Worm (Caenorhabditis elegans): Measurements from ENCODE around the gene mfsd-11.

The mfsd-11 gene

DNA sequence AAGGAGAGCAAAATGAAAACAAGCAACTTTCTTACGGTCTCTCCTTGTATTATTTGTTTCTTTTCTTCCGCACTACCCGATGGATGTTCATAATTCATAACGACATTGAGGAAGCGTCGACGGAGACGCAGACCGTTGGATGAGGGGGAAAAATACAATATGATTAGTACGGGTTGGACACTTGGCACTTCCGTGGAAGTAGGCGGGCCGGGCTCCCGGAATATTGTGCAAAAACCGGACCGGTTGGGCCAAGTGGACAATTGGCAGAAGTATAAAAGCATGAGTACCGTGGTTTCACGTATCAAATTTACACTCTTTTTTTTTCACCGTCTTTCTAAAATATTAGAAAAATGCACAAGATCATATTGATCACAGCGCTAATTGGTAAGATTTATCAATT is 11.3 kb downstream of the mfsd-11 start, which contains the start of gene M153.3:
Gene M153.3, plus strand, starts transcription at position 301 of the 400 bp plus-strand sequence.
- TF ChIP-seq ets-4 (tag; optimal IDR thresholded peaks at IDR 0.05) (peak; percentile 36), gmeb-2 (tag; optimal IDR thresholded peaks at IDR 0.05) (no peak)

- TF ChIP-seq ceh-24 (tag; optimal IDR thresholded peaks at IDR 0.05) (no peak), fkh-6 (tag; optimal IDR thresholded peaks at IDR 0.05) (no peak), ceh-45 (GFP tag; IDR thresholded peaks at IDR 0.05) (no peak), ceh-14 (tag; optimal IDR thresholded peaks at IDR 0.05) (no peak), sox-2 (GFP tag; IDR thresholded peaks at IDR 0.05) (no peak), hlh-30 (tag; optimal IDR thresholded peaks at IDR 0.05; ENCODE audit: insufficient read depth) (no peak), nhr-11 (tag; optimal IDR thresholded peaks at IDR 0.05) (no peak), unc-55 (GFP tag; optimal IDR thresholded peaks at IDR 0.05) (no peak), pqm-1 (tag; optimal IDR thresholded peaks at IDR 0.05) (no peak), T23F11.4 (GFP tag; optimal IDR thresholded peaks at IDR 0.05) (no peak), ref-2 (tag; optimal IDR thresholded peaks at IDR 0.05) (no peak), tbx-7 (tag; optimal IDR thresholded peaks at IDR 0.05) (no peak), nhr-232 (tag; optimal IDR thresholded peaks at IDR 0.05) (no peak), syd-9 (tag; optimal IDR thresholded peaks at IDR 0.05) (no peak), elt-4 (tag; optimal IDR thresholded peaks at IDR 0.05) (no peak), Y22D7AL.16 (tag; optimal IDR thresholded peaks at IDR 0.05) (no peak), sdc-2 (tag; optimal IDR thresholded peaks at IDR 0.05) (no peak), fax-1 (tag; optimal IDR thresholded peaks at IDR 0.05) (no peak), unc-42 (tag; optimal IDR thresholded peaks at IDR 0.05) (no peak)
Observed at ce11 chrX:12141051-12141450, 12.9 kb downstream of the mfsd-11 start, which contains the start of gene lyst-1. Gene lyst-1, minus strand, starts transcription at chrX:12141151.

- TF ChIP-seq ref-2 (tag; optimal IDR thresholded peaks at IDR 0.05): no peak
- TF ChIP-seq gmeb-2 (tag; optimal IDR thresholded peaks at IDR 0.05): no peak
- TF ChIP-seq zip-5 (tag; optimal IDR thresholded peaks at IDR 0.05): no peak
- no peak for TF ChIP-seq unc-55 (GFP tag; optimal IDR thresholded peaks at IDR 0.05)
- no peak for TF ChIP-seq F13H6.1 (tag; optimal IDR thresholded peaks at IDR 0.05)
- TF ChIP-seq elt-4 (tag; optimal IDR thresholded peaks at IDR 0.05): no peak
- TF ChIP-seq ceh-14 (tag; optimal IDR thresholded peaks at IDR 0.05): no peak
- TF ChIP-seq pag-3 (tag; optimal IDR thresholded peaks at IDR 0.05; ENCODE audit: borderline replicate concordance): no peak
- no peak for TF ChIP-seq ama-1 (optimal IDR thresholded peaks at IDR 0.05)
- no peak for TF ChIP-seq sdc-2 (tag; optimal IDR thresholded peaks at IDR 0.05)
- no peak for TF ChIP-seq pros-1 (tag; optimal IDR thresholded peaks at IDR 0.05)
- TF ChIP-seq unc-86 (tag; optimal IDR thresholded peaks at IDR 0.05): no peak
- no peak for TF ChIP-seq odd-2 (tag; optimal IDR thresholded peaks at IDR 0.05)
- TF ChIP-seq ceh-45 (GFP tag; IDR thresholded peaks at IDR 0.05): no peak
- TF ChIP-seq ceh-31 (tag; optimal IDR thresholded peaks at IDR 0.05): no peak
- TF ChIP-seq ets-4 (tag; optimal IDR thresholded peaks at IDR 0.05): no peak
- no peak for TF ChIP-seq ceh-18 (tag; optimal IDR thresholded peaks at IDR 0.05)
- no peak for TF ChIP-seq ztf-16 (tag; optimal IDR thresholded peaks at IDR 0.05)
- no peak for TF ChIP-seq npax-4 (tag; optimal IDR thresholded peaks at IDR 0.05)
Observed at ce11 chrX:12125308-12125707, 28.6 kb downstream of the mfsd-11 start, which contains the start of gene lgc-18. Gene lgc-18, plus strand, starts transcription at chrX:12125608.

DNA sequence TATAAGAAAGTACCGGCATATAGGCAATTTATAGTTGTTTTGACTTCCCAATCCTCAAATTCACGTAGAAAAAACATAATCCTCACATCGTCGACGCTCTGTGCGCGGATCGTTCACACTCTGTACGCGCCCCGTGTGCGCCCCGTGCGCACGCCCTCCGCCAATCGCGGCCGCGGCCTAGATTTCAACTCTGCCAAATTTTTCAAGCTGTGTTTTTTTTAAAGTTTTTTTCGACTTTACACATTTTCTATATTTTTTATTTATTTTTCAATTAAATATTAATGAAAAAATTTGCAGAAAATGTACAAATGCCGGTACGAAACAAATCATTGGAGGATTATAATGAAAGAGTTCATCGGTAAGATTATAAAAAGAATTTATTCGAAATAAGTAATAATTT is 30.8 kb downstream of the mfsd-11 start, which contains the start of gene T01H10.11:
Gene T01H10.11, plus strand, starts transcription at position 301 of the 400 bp plus-strand sequence.
- TF ChIP-seq ceh-14 (tag; optimal IDR thresholded peaks at IDR 0.05) (no peak), nhr-232 (tag; optimal IDR thresholded peaks at IDR 0.05) (no peak)

- TF ChIP-seq ahr-1 (tag; optimal IDR thresholded peaks at IDR 0.05) (no peak), madf-2 (tag; optimal IDR thresholded peaks at IDR 0.05) (no peak), sox-4 (tag; optimal IDR thresholded peaks at IDR 0.05) (no peak), pat-9 (tag; optimal IDR thresholded peaks at IDR 0.05) (no peak), fkh-10 (GFP tag; optimal IDR thresholded peaks at IDR 0.05) (no peak), ceh-45 (GFP tag; IDR thresholded peaks at IDR 0.05) (no peak), F13H6.1 (tag; optimal IDR thresholded peaks at IDR 0.05) (no peak), hlh-30 (tag; optimal IDR thresholded peaks at IDR 0.05; ENCODE audit: insufficient read depth) (no peak)
Observed at ce11 chrX:12121285-12121684, 32.6 kb downstream of the mfsd-11 start, which contains the start of gene lgc-17. Gene lgc-17, plus strand, starts transcription at chrX:12121585.

Measured in whole organism, late embryonic.